Fruit fly (Drosophila melanogaster) whole organism, wandering third instar larva: ENCODE results near the gene CG13251.

Source experiments
- CG32264 ChIP-seq: fragments of 200-800 bp; sonication (Bioruptor generic); optimal IDR thresholded peaks from 2 replicates; lab custom pipeline; 2016; ENCODE audit warnings: missing biosample characterization, missing genetic modification characterization
- CG9705 ChIP-seq: fragments of 200-800 bp; sonication (Bioruptor generic); optimal IDR thresholded peaks from 2 replicates; lab custom pipeline; 2018; ENCODE audit warnings: missing biosample characterization, mild to moderate bottlenecking, missing genetic modification characterization
- CrebA ChIP-seq: fragments of 200-800 bp; sonication (Bioruptor generic); optimal IDR thresholded peaks from 2 replicates; lab custom pipeline; 2016; ENCODE audit warnings: missing biosample characterization, mild to moderate bottlenecking, missing genetic modification characterization, borderline replicate concordance
- Dfd ChIP-seq: fragments of >200 bp; optimal IDR thresholded peaks from 2 replicates; lab custom pipeline; 2017; ENCODE audit warnings: missing biosample characterization, missing genetic modification characterization
- Dif ChIP-seq: fragments of 200-275, 200-300 bp; sonication (Bioruptor generic); optimal IDR thresholded peaks from 2 replicates; lab custom pipeline; 2018; ENCODE audit warnings: missing biosample characterization, missing genetic modification characterization; ENCODE audit not compliant: partially characterized antibody
- GATAd ChIP-seq: sonication (Bioruptor generic); optimal IDR thresholded peaks from 2 replicates; lab custom pipeline; 2016; ENCODE audit warnings: missing biosample characterization, missing genetic modification characterization
- HLH106 ChIP-seq: fragments of 200-800 bp; optimal IDR thresholded peaks from 3 replicates; lab custom pipeline; 2019; ENCODE audit warnings: missing biosample characterization, mild to moderate bottlenecking, missing genetic modification characterization, moderate library complexity
- Hnf4 ChIP-seq: fragments of 200-800 bp; sonication (Bioruptor generic); optimal IDR thresholded peaks from 2 replicates; lab custom pipeline; 2016; ENCODE audit warnings: missing biosample characterization, mild to moderate bottlenecking, missing genetic modification characterization
- Hr78 ChIP-seq: fragments of >200 bp; optimal IDR thresholded peaks from 2 replicates; lab custom pipeline; 2017; ENCODE audit warnings: missing biosample characterization, missing genetic modification characterization
- Hr83 ChIP-seq: fragments of 200-300 bp; sonication (Bioruptor generic); optimal IDR thresholded peaks from 2 replicates; lab custom pipeline; 2016; ENCODE audit warnings: missing biosample characterization, mild to moderate bottlenecking, missing genetic modification characterization, moderate library complexity; ENCODE audit not compliant: poor library complexity, severe bottlenecking
- Jra ChIP-seq: sonication (Bioruptor generic); optimal IDR thresholded peaks from 2 replicates; lab custom pipeline; 2016; ENCODE audit warnings: missing biosample characterization, missing genetic modification characterization
- Myc ChIP-seq: fragments of >200 bp; optimal IDR thresholded peaks from 2 replicates; lab custom pipeline; 2017
- OdsH ChIP-seq: fragments of 200-800 bp; sonication (Bioruptor generic); optimal IDR thresholded peaks from 2 replicates; lab custom pipeline; 2016; ENCODE audit warnings: missing biosample characterization, mild to moderate bottlenecking, missing genetic modification characterization
- Rel ChIP-seq, 2 experiments: fragments of 200-800 bp; sonication (Bioruptor generic) in 1 of 2; optimal IDR thresholded peaks; 2 replicates in 1 of 2; 3 replicates in 1 of 2; lab custom pipeline; 2016 to 2019; ENCODE audit warnings: mild to moderate bottlenecking in 2 of 2, missing biosample characterization in 2 of 2, missing genetic modification characterization in 2 of 2, moderate library complexity in 1 of 2
- Sp1 ChIP-seq: fragments of 200-800 bp; sonication (Bioruptor generic); optimal IDR thresholded peaks from 3 replicates; lab custom pipeline; 2019; ENCODE audit warnings: missing biosample characterization, mild to moderate bottlenecking, missing genetic modification characterization, moderate library complexity
- Vsx2 ChIP-seq: fragments of 200-300, 225-300 bp; sonication (Bioruptor generic); optimal IDR thresholded peaks from 2 replicates; lab custom pipeline; 2018; ENCODE audit warnings: missing biosample characterization, missing genetic modification characterization; ENCODE audit not compliant: partially characterized antibody
- br ChIP-seq: fragments of 200-800 bp; sonication (Bioruptor generic); optimal IDR thresholded peaks from 2 replicates; lab custom pipeline; 2016; ENCODE audit warnings: missing biosample characterization, missing genetic modification characterization
- brk ChIP-seq: fragments of 200-800 bp; sonication (Bioruptor generic); optimal IDR thresholded peaks from 2 replicates; lab custom pipeline; 2016; ENCODE audit warnings: missing biosample characterization, mild to moderate bottlenecking, missing genetic modification characterization
- dl ChIP-seq, 2 experiments: fragments of 175-275, 200-275 bp in 1 of 2; fragments of 200-275 bp in 1 of 2; sonication (Bioruptor generic); optimal IDR thresholded peaks; lab custom pipeline; 2018; ENCODE audit warnings: mild to moderate bottlenecking in 2 of 2, missing biosample characterization in 2 of 2, missing genetic modification characterization in 2 of 2, moderate library complexity in 2 of 2; ENCODE audit not compliant: partially characterized antibody in 2 of 2, insufficient read depth in 1 of 2
- dmrt93B ChIP-seq: fragments of 200-800 bp; sonication (Bioruptor generic); optimal IDR thresholded peaks from 2 replicates; lab custom pipeline; 2018; ENCODE audit warnings: missing biosample characterization, mild to moderate bottlenecking, missing genetic modification characterization
- dsf ChIP-seq: sonication (Bioruptor generic); optimal IDR thresholded peaks from 2 replicates; lab custom pipeline; 2016; ENCODE audit warnings: missing biosample characterization, missing genetic modification characterization, borderline replicate concordance
- ey ChIP-seq: fragments of 200-800 bp; sonication (Bioruptor generic); optimal IDR thresholded peaks from 2 replicates; lab custom pipeline; 2016; ENCODE audit warnings: missing biosample characterization, missing genetic modification characterization
- foxo ChIP-seq, 2 experiments: fragments of 200-800 bp; sonication (Bioruptor generic); optimal IDR thresholded peaks; 2 replicates in 1 of 2; 3 replicates in 1 of 2; lab custom pipeline; 2016 to 2017; ENCODE audit warnings: missing biosample characterization in 2 of 2, missing genetic modification characterization in 2 of 2
- fru ChIP-seq: fragments of 200-800 bp; sonication (Bioruptor generic); optimal IDR thresholded peaks from 3 replicates; lab custom pipeline; 2016; ENCODE audit warnings: missing biosample characterization, mild to moderate bottlenecking, missing genetic modification characterization
- h ChIP-seq: fragments of 200-800 bp; sonication (Bioruptor generic); optimal IDR thresholded peaks from 3 replicates; lab custom pipeline; 2016; ENCODE audit warnings: missing biosample characterization, mild to moderate bottlenecking, missing genetic modification characterization
- jim ChIP-seq: fragments of 175-275, 200-325 bp; sonication (Bioruptor generic); optimal IDR thresholded peaks from 2 replicates; lab custom pipeline; 2016; ENCODE audit warnings: missing biosample characterization, mild to moderate bottlenecking, missing genetic modification characterization
- lola ChIP-seq: fragments of >200 bp; optimal IDR thresholded peaks from 2 replicates; lab custom pipeline; 2017; ENCODE audit warnings: missing biosample characterization, missing genetic modification characterization
- pan ChIP-seq: fragments of >200 bp; optimal IDR thresholded peaks from 2 replicates; lab custom pipeline; 2017
- psq ChIP-seq: fragments of 200-800 bp; sonication (Bioruptor generic); optimal IDR thresholded peaks from 3 replicates; lab custom pipeline; 2017; ENCODE audit warnings: missing biosample characterization, mild to moderate bottlenecking, missing genetic modification characterization, moderate library complexity
- rgr ChIP-seq: fragments of 200-800 bp; sonication (Bioruptor generic); optimal IDR thresholded peaks from 3 replicates; lab custom pipeline; 2016; ENCODE audit warnings: missing biosample characterization, mild to moderate bottlenecking, missing genetic modification characterization
- sage ChIP-seq: fragments of 200-800 bp; sonication (Bioruptor generic); optimal IDR thresholded peaks from 2 replicates; lab custom pipeline; 2016; ENCODE audit warnings: missing biosample characterization, mild to moderate bottlenecking, missing genetic modification characterization
- tai ChIP-seq: sonication (Bioruptor generic); optimal IDR thresholded peaks from 2 replicates; lab custom pipeline; 2016; ENCODE audit warnings: missing biosample characterization, missing genetic modification characterization
- usp ChIP-seq: fragments of >200 bp; optimal IDR thresholded peaks from 2 replicates; lab custom pipeline; 2017; ENCODE audit warnings: missing biosample characterization, missing genetic modification characterization
- woc ChIP-seq: sonication (Bioruptor generic); optimal IDR thresholded peaks from 2 replicates; lab custom pipeline; 2016; ENCODE audit warnings: missing biosample characterization, mild to moderate bottlenecking, missing genetic modification characterization

The CG13251 gene

DNA sequence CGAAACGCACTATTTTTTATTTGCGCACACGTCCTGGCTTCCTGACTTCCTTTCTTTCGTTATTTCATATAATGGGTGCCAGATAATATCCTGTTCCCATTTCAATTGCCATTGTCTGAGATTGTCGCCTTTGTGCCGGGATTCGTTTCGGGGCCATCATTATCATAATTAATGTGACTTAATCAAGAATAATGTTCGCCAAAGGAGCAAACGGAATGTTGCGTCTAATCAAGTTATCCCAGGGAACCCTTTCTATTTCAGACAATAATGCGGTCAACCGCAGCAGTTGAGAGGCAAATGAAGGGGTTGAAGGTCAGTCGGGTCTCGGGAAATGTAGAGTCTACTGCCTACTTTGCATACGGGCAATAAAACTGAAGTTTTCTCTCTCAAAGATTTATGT is 6.8 kb downstream of the CG13251 start:
- no peak for TF ChIP-seq tai
- no peak for TF ChIP-seq brk (GFP tag; lab: Kevin White, UChicago)
- no peak for TF ChIP-seq Sp1 (GFP tag; lab: Kevin White, UChicago)
- TF ChIP-seq Dfd (GFP tag; lab: Kevin White, UChicago), result no peak
- no peak for TF ChIP-seq GATAd (GFP tag; lab: Kevin White, UChicago)
- TF ChIP-seq pan (lab: Kevin White, UChicago), result no peak
- TF ChIP-seq Dif (GFP tag; lab: Kevin White, UChicago), result no peak
- TF ChIP-seq h (GFP tag; lab: Kevin White, UChicago), result no peak
- TF ChIP-seq fru (GFP tag; lab: Kevin White, UChicago), result no peak
- TF ChIP-seq Hnf4 (GFP tag; lab: Kevin White, UChicago), result no peak
- TF ChIP-seq dsf (GFP tag; lab: Kevin White, UChicago), result no peak
- TF ChIP-seq Vsx2 (GFP tag; lab: Kevin White, UChicago), result no peak
- TF ChIP-seq Rel (GFP tag; optimal IDR thresholded peaks at IDR 0.05; lab: Kevin White, UChicago), result no peak
- TF ChIP-seq Rel (tag; optimal IDR thresholded peaks at IDR 0.05; lab: Kevin White, UChicago), result no peak
- TF ChIP-seq lola (GFP tag; lab: Kevin White, UChicago), result no peak
- TF ChIP-seq Hr83 (GFP tag; lab: Kevin White, UChicago), result no peak
- TF ChIP-seq rgr (GFP tag; lab: Kevin White, UChicago), result no peak
- TF ChIP-seq foxo (GFP tag; optimal IDR thresholded peaks at IDR 0.05; lab: Kevin White, UChicago), result no peak
- no peak for TF ChIP-seq usp (GFP tag; lab: Kevin White, UChicago)
- TF ChIP-seq CrebA (GFP tag; lab: Kevin White, UChicago), result no peak
- no peak for TF ChIP-seq CG9705 (GFP tag; lab: Kevin White, UChicago)

DNA sequence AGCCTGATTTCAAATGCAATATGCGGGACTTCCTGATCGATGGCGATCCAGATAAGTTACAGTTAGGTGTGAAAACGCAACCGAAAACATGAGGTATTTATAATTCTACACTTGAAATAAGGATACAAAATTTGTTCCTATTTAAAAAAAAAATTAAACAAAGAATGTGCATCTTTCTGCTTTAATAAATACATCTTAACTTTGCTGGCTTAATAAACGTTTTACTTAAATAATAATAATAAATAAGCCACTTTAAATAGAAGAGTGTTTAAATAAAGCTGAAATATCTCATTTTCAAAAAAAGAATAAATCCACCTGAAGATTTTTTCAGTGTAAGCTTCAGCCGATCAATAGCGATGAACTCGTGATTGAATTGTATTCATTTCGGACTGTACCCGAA is 7.6 kb downstream of the CG13251 start:
- TF ChIP-seq sage (GFP tag; lab: Kevin White, UChicago), result no peak
- no peak for TF ChIP-seq dl (GFP tag; optimal IDR thresholded peaks at IDR 0.05; lab: Kevin White, UChicago; ENCODE audit: insufficient read depth in 1 of 2, partially characterized antibody in 2 of 2)
- no peak for TF ChIP-seq HLH106 (tag; lab: Kevin White, UChicago)
- no peak for TF ChIP-seq Hnf4 (GFP tag; lab: Kevin White, UChicago)
- no peak for TF ChIP-seq Dif (GFP tag; lab: Kevin White, UChicago)
- no peak for TF ChIP-seq CG32264 (GFP tag; lab: Kevin White, UChicago)
- no peak for TF ChIP-seq Hr78 (GFP tag; lab: Kevin White, UChicago)
- TF ChIP-seq Jra, result no peak
- no peak for TF ChIP-seq woc (GFP tag; lab: Kevin White, UChicago)
- no peak for TF ChIP-seq jim (GFP tag; lab: Kevin White, UChicago)
- TF ChIP-seq Dfd (GFP tag; lab: Kevin White, UChicago), result no peak
- TF ChIP-seq Myc (lab: Kevin White, UChicago), result no peak
- no peak for TF ChIP-seq ey (GFP tag; lab: Kevin White, UChicago)
- no peak for TF ChIP-seq tai
- TF ChIP-seq CG9705 (GFP tag; lab: Kevin White, UChicago), result no peak
- TF ChIP-seq usp (GFP tag; lab: Kevin White, UChicago), result no peak
- TF ChIP-seq Sp1 (GFP tag; lab: Kevin White, UChicago), result no peak
- TF ChIP-seq, all 38 proteins: peak for 0

DNA sequence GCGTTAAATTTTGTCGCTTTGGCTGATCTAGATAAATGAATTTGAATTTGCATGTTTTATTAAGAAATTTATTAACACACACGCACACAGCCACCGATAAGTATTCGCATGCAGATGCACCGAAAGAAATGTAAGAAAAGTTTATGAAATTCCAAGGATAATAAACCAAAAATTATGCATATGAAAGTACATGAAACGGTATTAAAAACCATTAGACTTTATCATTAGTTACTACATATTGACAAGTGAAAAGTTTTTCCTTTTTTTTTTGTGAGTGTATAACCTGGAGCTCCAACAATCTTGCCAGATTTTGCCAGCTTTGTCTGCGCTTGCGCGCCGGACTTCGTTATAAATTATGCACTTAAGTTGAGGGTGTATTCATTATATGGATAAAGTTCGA is 12.0 kb downstream of the CG13251 start:
- TF ChIP-seq CrebA (GFP tag; lab: Kevin White, UChicago), result no peak
- no peak for TF ChIP-seq Myc (lab: Kevin White, UChicago)
- peak; percentile 65 for TF ChIP-seq dmrt93B (GFP tag; lab: Kevin White, UChicago)
- peak; percentile 81 for TF ChIP-seq ey (GFP tag; lab: Kevin White, UChicago)
- peak; percentile 77 for TF ChIP-seq Sp1 (GFP tag; lab: Kevin White, UChicago)
- peak; percentile 85 for TF ChIP-seq fru (GFP tag; lab: Kevin White, UChicago)
- peak; percentile 84 for TF ChIP-seq br (GFP tag; lab: Kevin White, UChicago)
- TF ChIP-seq psq (GFP tag; lab: Kevin White, UChicago), result peak; percentile 72
- TF ChIP-seq CG32264 (GFP tag; lab: Kevin White, UChicago), result peak; percentile 79
- peak; percentile 82 for TF ChIP-seq rgr (GFP tag; lab: Kevin White, UChicago)
- no peak for TF ChIP-seq lola (GFP tag; lab: Kevin White, UChicago)
- TF ChIP-seq tai, result peak; percentile 52
- no peak for TF ChIP-seq Dif (GFP tag; lab: Kevin White, UChicago)
- TF ChIP-seq brk (GFP tag; lab: Kevin White, UChicago), result peak; percentile 77
- peak; percentile 81 for TF ChIP-seq Hnf4 (GFP tag; lab: Kevin White, UChicago)
- TF ChIP-seq woc (GFP tag; lab: Kevin White, UChicago), result peak; percentile 77
- no peak for TF ChIP-seq Vsx2 (GFP tag; lab: Kevin White, UChicago)
- peak; percentile 44 for TF ChIP-seq GATAd (GFP tag; lab: Kevin White, UChicago)
- peak; percentile 80 for TF ChIP-seq OdsH (GFP tag; lab: Kevin White, UChicago)
- peak; percentile 65 for TF ChIP-seq Jra
- peak; percentile 71 for TF ChIP-seq HLH106 (tag; lab: Kevin White, UChicago)
- peak in 1 of 2 experiments; percentile 85 for TF ChIP-seq foxo (GFP tag; optimal IDR thresholded peaks at IDR 0.05; lab: Kevin White, UChicago)
- TF ChIP-seq h (GFP tag; lab: Kevin White, UChicago), result peak; percentile 86
